Worm (Caenorhabditis elegans) whole organism, late embryonic: ENCODE data around the gene ipla-5.

Experiments
- ceh-14 ChIP-seq: sonication (generic microtip); optimal IDR thresholded peaks from 2 replicates; lab custom pipeline; 2016; ENCODE audit warnings: missing genotype, missing genetic modification characterization, missing compliant biosample characterization
- ets-4 ChIP-seq: sonication (generic microtip); optimal IDR thresholded peaks from 2 replicates; lab custom pipeline; 2016; ENCODE audit warnings: missing genetic modification characterization, missing compliant biosample characterization
- nhr-11 ChIP-seq: fragments of 150-350 bp; optimal IDR thresholded peaks from 2 replicates; lab custom pipeline; 2014; ENCODE audit warnings: missing biosample characterization, missing genetic modification characterization
- tbx-2 ChIP-seq: sonication (generic microtip); optimal IDR thresholded peaks from 2 replicates; lab custom pipeline; 2016; ENCODE audit warnings: missing genetic modification characterization, missing compliant biosample characterization

DNA sequence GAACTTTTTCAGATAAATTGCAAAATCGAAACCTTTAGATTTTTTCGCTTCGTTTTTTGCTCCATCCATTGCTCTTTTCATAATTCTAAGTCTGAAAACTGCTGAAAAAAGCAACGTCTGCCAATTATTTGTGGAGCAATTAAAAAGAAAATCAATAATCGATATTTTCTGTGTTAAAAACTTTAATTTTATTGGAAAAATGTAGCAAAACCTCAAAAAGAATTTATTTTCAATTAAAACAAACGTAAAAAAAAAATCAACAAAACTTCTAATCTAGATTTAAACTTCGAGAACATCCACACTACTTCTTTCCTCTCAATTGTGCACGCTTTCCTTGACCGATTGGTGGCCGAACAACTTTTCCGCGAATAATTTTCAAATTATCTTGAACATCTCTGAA is 24.2 kb downstream of the ipla-5 start, which contains the start of gene F21D5.5:
- no peak for TF ChIP-seq ets-4 (tag; lab: Kevin White, UChicago)
- no peak for TF ChIP-seq tbx-2
- TF ChIP-seq nhr-11, result no peak
- no peak for TF ChIP-seq ceh-14 (tag; lab: Kevin White, UChicago)
